Worm (Caenorhabditis elegans): ENCODE measurements around the gene comt-2.

comt-2 gene

DNA sequence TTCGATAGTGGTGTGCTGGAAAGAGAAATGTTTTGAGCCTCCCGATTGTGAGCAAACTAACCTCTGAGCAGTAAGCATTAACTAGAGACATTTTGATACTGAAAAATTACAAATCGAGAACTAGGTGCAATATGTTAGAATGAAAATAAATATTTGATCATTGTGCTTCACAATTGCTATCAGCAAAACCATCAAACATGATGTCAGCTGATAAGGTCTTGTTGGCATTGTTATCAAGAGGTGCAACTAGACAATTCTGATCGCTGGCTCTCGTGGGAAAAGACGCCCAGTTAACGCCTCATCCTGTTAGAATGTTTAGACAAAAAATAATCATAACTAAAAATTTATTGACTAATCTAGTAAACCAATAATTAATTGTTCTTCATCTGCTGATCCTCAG lies at the start of gene comt-2:
TSS of gene comt-2 (minus strand) at position 131 of the 400 bp plus-strand sequence.
- peak; percentile 80 for TF ChIP-seq elt-2 (tag; optimal IDR thresholded peaks at IDR 0.05)
- TF ChIP-seq dpl-1 (GFP tag; optimal IDR thresholded peaks at IDR 0.05) = no peak
- TF ChIP-seq lin-35 (GFP tag; optimal IDR thresholded peaks at IDR 0.05) = peak in 1 of 2 experiments; percentile 26
- TF ChIP-seq nhr-20 (tag; optimal IDR thresholded peaks at IDR 0.05) = peak; percentile 25
- TF ChIP-seq ceh-8 (GFP tag; optimal IDR thresholded peaks at IDR 0.05) = no peak

DNA sequence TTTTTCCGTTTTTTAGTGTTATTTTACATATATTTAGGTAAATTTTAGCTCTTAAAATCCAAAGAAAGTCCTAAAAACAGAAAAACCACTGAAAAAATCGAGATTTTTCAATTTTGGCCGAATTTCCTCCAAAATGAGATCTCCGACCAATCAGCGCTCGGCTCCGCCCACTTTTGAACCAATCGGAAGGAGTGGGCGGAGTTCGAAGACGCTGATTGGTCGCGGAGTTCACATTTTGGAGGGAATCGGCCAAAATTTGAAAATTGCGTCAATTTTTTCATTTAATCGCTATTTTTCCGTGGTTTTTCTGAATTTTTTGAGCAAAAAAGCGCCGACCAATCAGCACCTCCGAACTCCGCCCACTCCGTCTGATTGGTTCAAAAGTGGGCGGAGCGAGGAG lies 46.4 kb upstream of the comt-2 start:
- TF ChIP-seq zag-1 (tag; optimal IDR thresholded peaks at IDR 0.05) (no peak), ama-1 (optimal IDR thresholded peaks at IDR 0.05) (no peak), dsc-1 (tag; optimal IDR thresholded peaks at IDR 0.05) (no peak), pax-3 (tag; optimal IDR thresholded peaks at IDR 0.05) (no peak), isw-1 (GFP tag; IDR thresholded peaks at IDR 0.05) (no peak), mdl-1 (tag; optimal IDR thresholded peaks at IDR 0.05) (no peak), rnt-1 (tag; optimal IDR thresholded peaks at IDR 0.05) (no peak), ztf-4 (tag; optimal IDR thresholded peaks at IDR 0.05) (no peak), zip-4 (GFP tag; optimal IDR thresholded peaks at IDR 0.05) (no peak), ztf-11 (tag; optimal IDR thresholded peaks at IDR 0.05) (no peak), sup-37 (GFP tag; optimal IDR thresholded peaks at IDR 0.05) (no peak), irx-1 (tag; optimal IDR thresholded peaks at IDR 0.05) (no peak), nhr-71 (tag; optimal IDR thresholded peaks at IDR 0.05) (no peak), nhr-20 (tag; optimal IDR thresholded peaks at IDR 0.05) (no peak)

ce11 chrV:16539666-16540065 lies 45.4 kb upstream of the comt-2 start:
- no peak for TF ChIP-seq xbp-1 (tag; optimal IDR thresholded peaks at IDR 0.05)
- no peak for TF ChIP-seq nhr-28 (tag; optimal IDR thresholded peaks at IDR 0.05)
- no peak for TF ChIP-seq unc-86 (tag; optimal IDR thresholded peaks at IDR 0.05)
- no peak for TF ChIP-seq nhr-20 (tag; optimal IDR thresholded peaks at IDR 0.05)
- no peak for TF ChIP-seq blmp-1 (tag; optimal IDR thresholded peaks at IDR 0.05)
- TF ChIP-seq ets-5 (GFP tag; IDR thresholded peaks at IDR 0.05) = no peak
- no peak for TF ChIP-seq nhr-76 (tag; optimal IDR thresholded peaks at IDR 0.05)
- TF ChIP-seq ceh-8 (GFP tag; optimal IDR thresholded peaks at IDR 0.05) = no peak
- no peak for TF ChIP-seq lin-35 (GFP tag; optimal IDR thresholded peaks at IDR 0.05)
- no peak for TF ChIP-seq lin-14 (GFP tag; optimal IDR thresholded peaks at IDR 0.05)
- TF ChIP-seq pax-3 (tag; optimal IDR thresholded peaks at IDR 0.05) = no peak
- no peak for TF ChIP-seq ztf-4 (tag; optimal IDR thresholded peaks at IDR 0.05)
- no peak for TF ChIP-seq hlh-4 (tag; optimal IDR thresholded peaks at IDR 0.05)
- no peak for TF ChIP-seq sptf-1 (tag; optimal IDR thresholded peaks at IDR 0.05)
- no peak for TF ChIP-seq lin-15B (tag; optimal IDR thresholded peaks at IDR 0.05)
- TF ChIP-seq ceh-90 (tag; optimal IDR thresholded peaks at IDR 0.05) = no peak
- TF ChIP-seq ceh-88 (GFP tag; IDR thresholded peaks at IDR 0.05) = no peak

- TF ChIP-seq efl-1 (optimal IDR thresholded peaks at IDR 0.05) (peak; percentile 78 to 85), efl-1 (GFP tag; optimal IDR thresholded peaks at IDR 0.05 in 1 of 2) (peak; percentile 85 to 98), hlh-4 (tag; optimal IDR thresholded peaks at IDR 0.05) (no peak), xbp-1 (tag; optimal IDR thresholded peaks at IDR 0.05) (peak; percentile 47), elt-3 (tag; optimal IDR thresholded peaks at IDR 0.05) (peak in 1 of 6 experiments; percentile 4), nhr-20 (tag; optimal IDR thresholded peaks at IDR 0.05) (peak; percentile 64), jun-1 (tag; optimal IDR thresholded peaks at IDR 0.05) (no peak), irx-1 (tag; optimal IDR thresholded peaks at IDR 0.05) (peak; percentile 47), skn-1 (tag; optimal IDR thresholded peaks at IDR 0.05) (peak; percentile 6), unc-98 (GFP tag; IDR thresholded peaks at IDR 0.05) (peak; percentile 58), mab-9 (GFP tag; IDR thresholded peaks at IDR 0.05) (0 out of 2 replicates have a peak, but pooled peaks have one; percentile 61), ets-5 (GFP tag; IDR thresholded peaks at IDR 0.05) (no peak), ceh-8 (GFP tag; optimal IDR thresholded peaks at IDR 0.05) (no peak), pag-3 (tag; optimal IDR thresholded peaks at IDR 0.05; ENCODE audit: borderline replicate concordance, insufficient read depth) (no peak), aly-2 (tag; optimal IDR thresholded peaks at IDR 0.05) (no peak), fkh-4 (tag; optimal IDR thresholded peaks at IDR 0.05; ENCODE audit: borderline replicate concordance) (peak; percentile 38), nhr-12 (tag; optimal IDR thresholded peaks at IDR 0.05) (no peak), sup-37 (GFP tag; optimal IDR thresholded peaks at IDR 0.05) (peak; percentile 19), mdl-1 (tag; optimal IDR thresholded peaks at IDR 0.05) (peak in 1 of 2 experiments; percentile 20), vab-15 (tag; optimal IDR thresholded peaks at IDR 0.05) (no peak), lsy-2 (tag; optimal IDR thresholded peaks at IDR 0.05) (peak; percentile 96 to 98), rnt-1 (tag; optimal IDR thresholded peaks at IDR 0.05) (no peak), nhr-237 (tag; optimal IDR thresholded peaks at IDR 0.05) (no peak), tbx-2 (tag; optimal IDR thresholded peaks at IDR 0.05) (peak; percentile 65), dsc-1 (tag; optimal IDR thresholded peaks at IDR 0.05) (peak; percentile 58), pax-3 (tag; optimal IDR thresholded peaks at IDR 0.05) (peak; percentile 49), C16A3.4 (tag; optimal IDR thresholded peaks at IDR 0.05) (peak; percentile 46)
Observed at ce11 chrV:16537908-16538446, 43.7 kb upstream of the comt-2 start, which contains the start of gene Y32B12B.2. Gene Y32B12B.2 (plus strand): TSS chrV:16538396.
